Fruit fly (Drosophila melanogaster): Measurements from ENCODE around the gene CG31792.

dm6 chr2L:18982826-18983758 is 14.2 kb upstream of the CG31792 start:
- TF ChIP-seq CTCF (optimal IDR thresholded peaks at IDR 0.05) (no peak), CG8478 (optimal IDR thresholded peaks at IDR 0.05) (no peak)
